Worm (Caenorhabditis elegans): Measurements from ENCODE around the gene ZC443.3.

Gene ZC443.3

ce11 chrV:12773222-12773621, 40.7 kb downstream of the ZC443.3 start, which contains the start of gene ZC455.1:
TSS of gene ZC455.1 (plus strand) at chrV:12773522.
- TF ChIP-seq daf-12 (tag; optimal IDR thresholded peaks at IDR 0.05) (no peak), madf-9 (GFP tag; conservative IDR thresholded peaks at IDR 0.05) (no peak), lsy-2 (tag; optimal IDR thresholded peaks at IDR 0.05) (no peak), nhr-10 (tag; optimal IDR thresholded peaks at IDR 0.05) (no peak), snpc-1.2 (GFP tag; IDR thresholded peaks at IDR 0.05) (no peak), lir-3 (tag; optimal IDR thresholded peaks at IDR 0.05) (no peak), saeg-2 (GFP tag; IDR thresholded peaks at IDR 0.05) (no peak), T26A8.4 (GFP tag; IDR thresholded peaks at IDR 0.05) (no peak), mdl-1 (tag; optimal IDR thresholded peaks at IDR 0.05) (no peak), unc-62 (GFP tag; optimal IDR thresholded peaks at IDR 0.05 in 1 of 2) (no peak), unc-62 (tag; optimal IDR thresholded peaks at IDR 0.05) (no peak), mdt-29 (GFP tag; IDR thresholded peaks at IDR 0.05) (no peak), ZK337.2 (GFP tag; IDR thresholded peaks at IDR 0.05) (no peak), nhr-41 (GFP tag; IDR thresholded peaks at IDR 0.05) (no peak), aly-2 (tag; optimal IDR thresholded peaks at IDR 0.05) (no peak), nhr-76 (tag; optimal IDR thresholded peaks at IDR 0.05) (no peak), hmg-1.1 (GFP tag; IDR thresholded peaks at IDR 0.05) (no peak), unc-130 (GFP tag; optimal IDR thresholded peaks at IDR 0.05) (no peak), lin-38 (GFP tag; IDR thresholded peaks at IDR 0.05) (no peak), R02D3.7 (tag; optimal IDR thresholded peaks at IDR 0.05) (no peak)

- no peak for TF ChIP-seq nhr-42 (GFP tag; IDR thresholded peaks at IDR 0.05)
- TF ChIP-seq unc-62 (GFP tag; optimal IDR thresholded peaks at IDR 0.05 in 1 of 2) = peak in 1 of 2 experiments; percentile 47
- no peak for TF ChIP-seq unc-62 (tag; optimal IDR thresholded peaks at IDR 0.05)
Observed at ce11 chrV:12768946-12769345, 45.0 kb downstream of the ZC443.3 start, which contains the start of gene srt-43. TSS of gene srt-43 (plus strand) at chrV:12769246.

ce11 chrV:12763291-12763995, 50.5 kb downstream of the ZC443.3 start, which contains the start of the genes abcf-1 and scc-3:
TSS of gene abcf-1 (minus strand) at chrV:12763375.
TSS of gene scc-3 (plus strand) at chrV:12763945.
- TF ChIP-seq lsy-2 (tag; optimal IDR thresholded peaks at IDR 0.05) = peak in 1 of 2 experiments; percentile 96
- no peak for TF ChIP-seq nhr-42 (GFP tag; IDR thresholded peaks at IDR 0.05)
- TF ChIP-seq hlh-30 (tag; optimal IDR thresholded peaks at IDR 0.05; ENCODE audit: insufficient read depth) = peak; percentile 23
- TF ChIP-seq T20F7.1 (GFP tag; optimal IDR thresholded peaks at IDR 0.05) = peak; percentile 27
- no peak for TF ChIP-seq daf-16 (GFP tag; optimal IDR thresholded peaks at IDR 0.05)
- TF ChIP-seq daf-16 (tag; optimal IDR thresholded peaks at IDR 0.05) = peak; percentile 60
- TF ChIP-seq zip-2 (tag; optimal IDR thresholded peaks at IDR 0.05) = peak; percentile 84
- TF ChIP-seq dpl-1 (GFP tag; optimal IDR thresholded peaks at IDR 0.05) = peak; percentile 32
- TF ChIP-seq lim-7 (GFP tag; IDR thresholded peaks at IDR 0.05) = no peak
- no peak for TF ChIP-seq lin-38 (GFP tag; IDR thresholded peaks at IDR 0.05)

All from whole organism, L4 larva.